Fruit fly (Drosophila melanogaster) whole organism, pupa: ENCODE data around the gene Act5C.

Experiments
- CG10348 ChIP-seq: fragments of 200-800 bp; sonication (Bioruptor generic); IDR thresholded peaks from 2 replicates; pipeline ENCODE4 v1.3.6; 2022; ENCODE audit warnings: missing biosample characterization, missing genetic modification characterization
- CG12605 ChIP-seq: fragments of 200-800 bp; sonication (Bioruptor generic); IDR thresholded peaks from 2 replicates; pipeline ENCODE4 v1.3.6; 2022; ENCODE audit warnings: missing biosample characterization, missing genetic modification characterization
- CG13204 ChIP-seq: fragments of 200-800 bp; sonication (Bioruptor generic); optimal IDR thresholded peaks from 2 replicates; lab custom pipeline; 2018; ENCODE audit warnings: missing biosample characterization, mild to moderate bottlenecking, missing genetic modification characterization, moderate library complexity
- CG14655 ChIP-seq: fragments of 200-800 bp; sonication (Bioruptor generic); optimal IDR thresholded peaks from 3 replicates; lab custom pipeline; 2017; ENCODE audit warnings: mild to moderate bottlenecking, missing biosample characterization, missing genetic modification reagents, missing genetic modification characterization
- CG15710 ChIP-seq: fragments of 200-800 bp; sonication (Bioruptor generic); optimal IDR thresholded peaks from 2 replicates; lab custom pipeline; 2018; ENCODE audit warnings: missing biosample characterization, mild to moderate bottlenecking, missing genetic modification characterization, moderate library complexity
- CG17806 ChIP-seq: fragments of 200-800 bp; sonication (Bioruptor generic); optimal IDR thresholded peaks from 2 replicates; lab custom pipeline; 2018; ENCODE audit warnings: missing biosample characterization, mild to moderate bottlenecking, missing genetic modification characterization, moderate library complexity
- CG32121 ChIP-seq: fragments of 200-800 bp; sonication (Bioruptor generic); IDR thresholded peaks from 2 replicates; pipeline ENCODE4 v1.3.6; 2022; ENCODE audit warnings: missing biosample characterization, missing genetic modification characterization
- CG34367 ChIP-seq: fragments of 200-800 bp; sonication (Bioruptor generic); optimal IDR thresholded peaks from 2 replicates; lab custom pipeline; 2018; ENCODE audit warnings: missing biosample characterization, mild to moderate bottlenecking, missing genetic modification characterization
- CG4496 ChIP-seq: fragments of 200-800 bp; sonication (Bioruptor generic); IDR thresholded peaks from 3 replicates; pipeline ENCODE4 v1.3.6; 2022; ENCODE audit warnings: missing biosample characterization, missing genetic modification characterization
- CG8159 ChIP-seq: fragments of 200-800 bp; sonication (Bioruptor generic); optimal IDR thresholded peaks from 3 replicates; lab custom pipeline; 2018; ENCODE audit warnings: missing biosample characterization, mild to moderate bottlenecking, missing genetic modification characterization, moderate library complexity
- CG8301 ChIP-seq: fragments of 200-800 bp; sonication (Bioruptor generic); optimal IDR thresholded peaks from 2 replicates; lab custom pipeline; 2018; ENCODE audit warnings: missing biosample characterization, mild to moderate bottlenecking, missing genetic modification characterization
- CG9948 ChIP-seq: fragments of 200-800 bp; sonication (Bioruptor generic); optimal IDR thresholded peaks from 2 replicates; lab custom pipeline; 2018; ENCODE audit warnings: missing biosample characterization, mild to moderate bottlenecking, missing genetic modification characterization, moderate library complexity
- D1 ChIP-seq: fragments of 200-800 bp; sonication (Bioruptor generic); optimal IDR thresholded peaks from 2 replicates; lab custom pipeline; 2018; ENCODE audit warnings: missing biosample characterization, mild to moderate bottlenecking, missing genetic modification characterization, moderate library complexity
- EcR ChIP-seq: fragments of 200-800 bp; sonication (Bioruptor generic); optimal IDR thresholded peaks from 3 replicates; lab custom pipeline; 2019; ENCODE audit warnings: missing biosample characterization, missing genetic modification characterization, mild to moderate bottlenecking, moderate library complexity, missing genetic modification reagents
- Ets98B ChIP-seq: fragments of 200-800 bp; sonication (Bioruptor generic); IDR thresholded peaks from 2 replicates; pipeline ENCODE4 v1.3.6; 2022; ENCODE audit warnings: missing biosample characterization, missing genetic modification characterization
- Pif1A ChIP-seq: fragments of 200-800 bp; sonication (Bioruptor generic); optimal IDR thresholded peaks from 3 replicates; lab custom pipeline; 2016; ENCODE audit warnings: missing biosample characterization, missing genetic modification characterization
- Pif1B ChIP-seq: fragments of 200-800 bp; sonication (Bioruptor generic); optimal IDR thresholded peaks from 3 replicates; lab custom pipeline; 2016; ENCODE audit warnings: missing biosample characterization, missing genetic modification characterization
- Snoo ChIP-seq: fragments of 200-800 bp; sonication (Bioruptor generic); optimal IDR thresholded peaks from 3 replicates; lab custom pipeline; 2017; ENCODE audit warnings: missing biosample characterization, mild to moderate bottlenecking, missing genetic modification characterization, inconsistent platforms
- fd96Ca ChIP-seq: fragments of 200-800 bp; sonication (Bioruptor generic); IDR thresholded peaks from 3 replicates; pipeline ENCODE4 v1.3.6; 2022; ENCODE audit warnings: missing biosample characterization, missing genetic modification characterization
- gl ChIP-seq: fragments of 200-800 bp; sonication (Bioruptor generic); optimal IDR thresholded peaks from 2 replicates; lab custom pipeline; 2018; ENCODE audit warnings: missing biosample characterization, mild to moderate bottlenecking, missing genetic modification characterization
- rn ChIP-seq: fragments of 200-800 bp; sonication (Bioruptor generic); IDR thresholded peaks from 2 replicates; pipeline ENCODE4 v1.3.6; 2022; ENCODE audit warnings: missing biosample characterization, missing genetic modification characterization

Act5C gene

DNA sequence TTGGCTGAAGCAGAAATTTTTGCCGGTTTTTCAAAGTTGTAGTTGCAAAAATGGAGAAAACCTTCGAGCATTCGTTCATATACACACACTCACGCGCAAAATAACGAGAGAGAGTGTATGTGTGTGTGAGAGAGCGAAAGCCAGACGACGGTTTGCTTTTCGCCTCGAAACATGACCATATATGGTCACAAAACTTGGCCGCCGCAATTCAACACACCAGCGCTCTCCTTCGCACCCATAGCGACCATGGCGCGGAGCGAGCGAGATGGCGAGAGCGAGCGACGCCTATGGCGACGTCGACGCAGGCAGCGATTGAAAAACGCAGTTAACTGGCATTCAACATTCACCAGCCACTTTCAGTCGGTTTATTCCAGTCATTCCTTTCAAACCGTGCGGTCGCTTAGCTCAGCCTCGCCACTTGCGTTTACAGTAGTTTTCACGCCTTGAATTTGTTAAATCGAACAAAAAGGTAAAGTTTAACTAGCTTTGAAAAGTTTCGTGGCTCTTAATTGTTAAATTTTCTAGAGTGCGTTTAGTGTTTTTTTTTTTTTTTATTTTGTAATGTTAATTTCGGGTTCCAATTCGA, 1.1 kb downstream of the Act5C start:
- TF ChIP-seq CG34367: no peak
- TF ChIP-seq CG15710 (tag; lab: Kevin White, UChicago): no peak
- no peak for TF ChIP-seq D1 (tag; lab: Kevin White, UChicago)
- TF ChIP-seq CG12605 (GFP tag; lab: Robert Waterston, UW): 0 out of 2 replicates have a peak, but pooled peaks have one; percentile 8
- peak; percentile 71; the same call in 2 of the 3 replicates for TF ChIP-seq CG4496
- peak; percentile 22; the same call in 1 of the 2 replicates for TF ChIP-seq CG32121 (GFP tag; lab: Robert Waterston, UW)
- TF ChIP-seq CG13204 (GFP tag; lab: Kevin White, UChicago): peak; percentile 51
- peak; percentile 30 for TF ChIP-seq Pif1A (GFP tag; lab: Kevin White, UChicago)
- TF ChIP-seq Pif1B (GFP tag; lab: Kevin White, UChicago): peak; percentile 48
- TF ChIP-seq CG8159 (tag; lab: Kevin White, UChicago): peak; percentile 4
- no peak for TF ChIP-seq CG8301 (tag; lab: Kevin White, UChicago)
- peak; percentile 46 for TF ChIP-seq Snoo (tag; lab: Kevin White, UChicago)
- peak; percentile 13 for TF ChIP-seq CG14655 (GFP tag; lab: Kevin White, UChicago)
- TF ChIP-seq fd96Ca (GFP tag; lab: Robert Waterston, UW): peak; percentile 59; the same call in 2 of the 3 replicates
- TF ChIP-seq CG9948: no peak
- TF ChIP-seq Ets98B: peak; percentile 42; the same call in 1 of the 2 replicates
- peak; percentile 77 for TF ChIP-seq EcR
- no peak for TF ChIP-seq rn (GFP tag; lab: Robert Waterston, UW)
- TF ChIP-seq CG10348: no peak
- TF ChIP-seq gl: no peak
- TF ChIP-seq CG17806 (tag; lab: Kevin White, UChicago): no peak

DNA sequence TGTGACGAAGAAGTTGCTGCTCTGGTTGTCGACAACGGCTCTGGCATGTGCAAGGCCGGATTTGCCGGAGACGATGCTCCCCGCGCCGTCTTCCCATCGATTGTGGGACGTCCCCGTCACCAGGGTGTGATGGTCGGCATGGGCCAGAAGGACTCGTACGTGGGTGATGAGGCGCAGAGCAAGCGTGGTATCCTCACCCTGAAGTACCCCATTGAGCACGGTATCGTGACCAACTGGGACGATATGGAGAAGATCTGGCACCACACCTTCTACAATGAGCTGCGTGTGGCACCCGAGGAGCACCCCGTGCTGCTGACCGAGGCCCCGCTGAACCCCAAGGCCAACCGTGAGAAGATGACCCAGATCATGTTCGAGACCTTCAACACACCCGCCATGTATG, 2.0 kb downstream of the Act5C start:
- TF ChIP-seq Pif1A (GFP tag; lab: Kevin White, UChicago) (no peak), CG34367 (no peak), CG14655 (GFP tag; lab: Kevin White, UChicago) (no peak), CG12605 (GFP tag; lab: Robert Waterston, UW) (no peak)

DNA sequence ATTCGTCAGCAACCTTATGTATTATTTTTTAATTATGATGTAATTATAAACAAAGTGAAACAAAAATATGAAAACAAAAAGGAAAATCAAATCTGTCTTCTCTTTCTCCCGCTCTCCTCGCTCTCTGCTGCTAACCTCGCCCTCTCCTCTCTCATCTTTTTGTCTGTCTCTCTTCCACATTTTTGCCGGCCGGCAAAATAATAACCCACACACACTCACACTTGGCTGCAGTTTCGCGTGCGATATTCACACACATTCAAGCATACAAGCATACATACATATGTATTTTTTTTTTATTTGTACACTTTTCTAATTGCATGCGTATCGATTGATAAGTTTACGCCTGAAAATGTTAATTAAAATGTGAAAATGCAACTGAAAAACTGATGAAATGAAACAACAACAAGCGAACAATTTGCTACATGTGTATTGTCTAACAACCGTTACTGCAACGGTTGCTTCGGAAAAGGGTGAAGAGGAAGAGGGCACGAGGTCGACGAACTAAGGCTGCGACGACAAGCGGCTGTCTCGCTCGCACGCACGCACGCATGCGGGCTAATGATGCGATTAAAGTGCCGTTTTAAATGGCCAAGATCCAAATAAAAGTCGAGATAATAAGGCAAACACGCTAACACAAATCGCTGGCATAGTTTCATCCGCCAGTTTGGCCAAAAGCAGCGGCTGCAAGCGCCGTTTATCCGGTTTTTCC, 3.9 kb downstream of the Act5C start:
- TF ChIP-seq EcR (peak; percentile 97), CG13204 (GFP tag; lab: Kevin White, UChicago) (peak; percentile 6), CG4496 (no peak), CG12605 (GFP tag; lab: Robert Waterston, UW) (peak; percentile 41; the same call in 1 of the 2 replicates), Ets98B (peak; percentile 12; the same call in 1 of the 2 replicates)

DNA sequence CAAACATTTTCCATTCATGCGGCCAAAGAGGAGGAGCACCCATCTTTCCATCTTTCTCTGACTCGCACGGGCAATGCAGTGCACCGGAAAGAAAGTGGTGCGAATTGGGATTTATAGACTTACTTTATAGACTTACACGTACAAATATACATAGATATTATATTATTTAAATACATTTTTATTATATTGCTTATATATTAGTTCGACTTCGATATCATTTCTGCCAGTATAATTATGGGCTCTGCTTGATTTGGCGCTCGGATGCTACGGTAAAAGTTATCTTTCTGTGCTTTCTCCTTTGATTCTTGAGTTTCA, 4.4 kb downstream of the Act5C start:
- no peak for TF ChIP-seq Ets98B
- no peak; the same call in 2 of the 3 replicates for TF ChIP-seq fd96Ca (GFP tag; lab: Robert Waterston, UW)
- peak; percentile 24 for TF ChIP-seq CG8301 (tag; lab: Kevin White, UChicago)
- no peak for TF ChIP-seq CG9948
- TF ChIP-seq Pif1A (GFP tag; lab: Kevin White, UChicago): no peak

DNA sequence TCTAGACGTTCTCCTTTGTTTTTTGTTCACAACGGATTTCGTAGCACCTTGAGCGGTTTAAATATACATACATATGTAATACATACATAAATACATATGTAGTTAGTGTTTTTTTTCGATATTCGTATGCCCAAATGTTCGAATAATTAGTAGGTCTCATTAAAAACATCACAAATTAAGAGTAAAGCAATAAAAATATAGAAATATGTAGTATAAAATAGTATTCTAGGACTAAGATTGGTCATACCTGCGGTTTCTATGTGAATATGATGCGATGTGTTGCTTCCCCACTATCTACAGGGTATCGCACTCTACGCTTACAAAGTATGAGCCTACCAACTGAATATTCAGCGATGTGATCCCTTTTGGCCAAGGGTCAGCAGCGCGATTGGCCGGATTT, 4.8 kb downstream of the Act5C start, which contains the start of gene CG4020:
CG4020 (plus strand) TSS at position 301 of the 400 bp plus-strand sequence.
- no peak for TF ChIP-seq gl
- no peak for TF ChIP-seq CG8301 (tag; lab: Kevin White, UChicago)
- TF ChIP-seq Snoo (tag; lab: Kevin White, UChicago): no peak
- no peak for TF ChIP-seq CG4496
- no peak for TF ChIP-seq CG15710 (tag; lab: Kevin White, UChicago)
- no peak for TF ChIP-seq rn (GFP tag; lab: Robert Waterston, UW)
- no peak for TF ChIP-seq CG12605 (GFP tag; lab: Robert Waterston, UW)
- TF ChIP-seq EcR: no peak
- TF ChIP-seq CG10348: no peak
- no peak for TF ChIP-seq Ets98B
- no peak for TF ChIP-seq Pif1A (GFP tag; lab: Kevin White, UChicago)
- TF ChIP-seq CG14655 (GFP tag; lab: Kevin White, UChicago): no peak
- no peak for TF ChIP-seq Pif1B (GFP tag; lab: Kevin White, UChicago)
- TF ChIP-seq CG13204 (GFP tag; lab: Kevin White, UChicago): no peak
- TF ChIP-seq CG17806 (tag; lab: Kevin White, UChicago): no peak
- TF ChIP-seq CG9948: no peak
- TF ChIP-seq, all 21 proteins: peak for 0

DNA sequence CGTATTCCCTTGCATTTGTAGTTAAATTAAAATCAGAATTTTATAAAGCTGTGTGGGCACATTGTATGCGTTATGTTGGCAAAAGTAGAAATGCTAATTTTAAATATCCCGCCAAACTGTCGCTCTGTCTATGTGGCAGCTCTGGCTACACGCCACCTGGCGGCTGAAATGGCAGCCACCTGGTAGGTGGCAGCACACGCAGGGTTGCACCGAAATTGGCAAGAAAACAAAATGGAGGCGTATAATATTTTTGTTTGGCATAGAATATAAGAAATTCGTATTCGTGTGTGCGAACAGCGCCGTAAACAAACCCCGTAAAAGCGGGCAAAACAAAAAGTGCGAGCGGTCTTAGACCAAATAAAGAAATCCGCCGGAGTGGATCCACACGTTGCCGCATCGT, 7.3 kb downstream of the Act5C start, which contains the start of gene CG12236:
CG12236 (plus strand) TSS at position 220 of the 400 bp plus-strand sequence.
- no peak for TF ChIP-seq Ets98B
- TF ChIP-seq CG10348: no peak
- no peak for TF ChIP-seq fd96Ca (GFP tag; lab: Robert Waterston, UW)
- peak; percentile 3 for TF ChIP-seq CG15710 (tag; lab: Kevin White, UChicago)
- no peak for TF ChIP-seq CG9948
- TF ChIP-seq Pif1A (GFP tag; lab: Kevin White, UChicago): no peak
- peak; percentile 4 for TF ChIP-seq EcR
- no peak for TF ChIP-seq CG17806 (tag; lab: Kevin White, UChicago)
- no peak for TF ChIP-seq CG13204 (GFP tag; lab: Kevin White, UChicago)
- peak; percentile 16 for TF ChIP-seq CG8159 (tag; lab: Kevin White, UChicago)
- peak; percentile 26 for TF ChIP-seq Snoo (tag; lab: Kevin White, UChicago)
- TF ChIP-seq rn (GFP tag; lab: Robert Waterston, UW): no peak
- TF ChIP-seq CG12605 (GFP tag; lab: Robert Waterston, UW): no peak
